Worm (Caenorhabditis elegans) whole organism, L2 larva: ENCODE measurements around the gene srb-6.

ENCODE experiments used
- lin-39 ChIP-seq: fragments of 150-350 bp; optimal IDR thresholded peaks from 2 replicates; lab custom pipeline; 2014; ENCODE audit warnings: missing biosample characterization, missing genetic modification reagents, missing genetic modification characterization
- nhr-23 ChIP-seq: fragments of 150-350 bp; optimal IDR thresholded peaks from 2 replicates; lab custom pipeline; 2014; ENCODE audit warnings: missing biosample characterization, missing genetic modification reagents, missing genetic modification characterization
- nhr-237 ChIP-seq: fragments of 150-350 bp; optimal IDR thresholded peaks from 2 replicates; lab custom pipeline; 2014; ENCODE audit warnings: missing biosample characterization, missing genetic modification characterization
- unc-39 ChIP-seq: fragments of 150-350 bp; optimal IDR thresholded peaks from 2 replicates; lab custom pipeline; 2014; ENCODE audit warnings: missing biosample characterization, missing genetic modification characterization
- zag-1 ChIP-seq: fragments of 150-350 bp; optimal IDR thresholded peaks from 2 replicates; lab custom pipeline; 2014; ENCODE audit warnings: missing biosample characterization, missing genetic modification characterization
- ztf-4 ChIP-seq: fragments of 150-350 bp; optimal IDR thresholded peaks from 2 replicates; lab custom pipeline; 2014; ENCODE audit warnings: missing biosample characterization, missing genetic modification characterization

ce11 chrII:10231874-10232273 is 37.2 kb downstream of the srb-6 start:
- TF ChIP-seq nhr-237 (tag; lab: Kevin White, UChicago) (no peak), ztf-4 (no peak), nhr-23 (no peak), unc-39 (tag; lab: Kevin White, UChicago) (no peak), zag-1 (tag; lab: Kevin White, UChicago) (no peak), lin-39 (no peak)
